Fruit fly (Drosophila melanogaster): Measurements from ENCODE around the gene CG11537.

- TF ChIP-seq D (optimal IDR thresholded peaks at IDR 0.05) (no peak), D (GFP tag; optimal IDR thresholded peaks at IDR 0.05) (no peak), Sox102F (GFP tag; optimal IDR thresholded peaks at IDR 0.05) (no peak), CG33213 (GFP tag; optimal IDR thresholded peaks at IDR 0.05) (no peak), Drgx (GFP tag; IDR thresholded peaks at IDR 0.05) (no peak), Mrtf (GFP tag; IDR thresholded peaks at IDR 0.05) (no peak), CG16779 (GFP tag; IDR thresholded peaks at IDR 0.05) (no peak), wor (GFP tag; IDR thresholded peaks at IDR 0.05) (no peak), her (GFP tag; optimal IDR thresholded peaks at IDR 0.05) (no peak)
These were observed 9.2 kb downstream of the CG11537 start for dm6 chr3L:3134064-3134545.

Measured in whole organism, embryonic.